Worm (Caenorhabditis elegans): ENCODE measurements around the gene K02E7.12.

- TF ChIP-seq ceh-82 (tag; optimal IDR thresholded peaks at IDR 0.05), result no peak
- no peak for TF ChIP-seq nhr-11 (tag; optimal IDR thresholded peaks at IDR 0.05)
- TF ChIP-seq unc-39 (tag; optimal IDR thresholded peaks at IDR 0.05), result no peak
- no peak for TF ChIP-seq nhr-77 (tag; optimal IDR thresholded peaks at IDR 0.05)
- TF ChIP-seq skn-1 (tag; optimal IDR thresholded peaks at IDR 0.05), result no peak
- TF ChIP-seq unc-62 (GFP tag; optimal IDR thresholded peaks at IDR 0.05), result no peak
- no peak for TF ChIP-seq lin-13 (GFP tag; optimal IDR thresholded peaks at IDR 0.05)
- no peak for TF ChIP-seq ZK546.5 (tag; optimal IDR thresholded peaks at IDR 0.05)
- TF ChIP-seq nhr-12 (tag; optimal IDR thresholded peaks at IDR 0.05), result no peak
- no peak for TF ChIP-seq snpc-4 (tag; optimal IDR thresholded peaks at IDR 0.05)
- no peak for TF ChIP-seq ama-1 (optimal IDR thresholded peaks at IDR 0.05)
These were observed 20.7 kb downstream of the K02E7.12 start, which contains the start of gene snf-3 for ce11 chrII:1091706-1092105.

Data from whole organism, L2 larva.